Fruit fly (Drosophila melanogaster) whole organism, embryonic: ENCODE results near the gene ab.
A peak's percentile ranks its signal among the peaks of the same experiment; 100 is the strongest.

ENCODE experiments used
- B-H1 ChIP-seq: fragments of 200-800 bp; sonication (Bioruptor generic); IDR thresholded peaks from 3 replicates; pipeline ENCODE4 v1.3.6; 2022; ENCODE audit warnings: missing biosample characterization, missing genetic modification characterization
- BEAF-32 ChIP-seq: fragments of 200-800 bp; sonication (Bioruptor generic); optimal IDR thresholded peaks from 3 replicates; lab custom pipeline; 2017; ENCODE audit warnings: missing biosample characterization, missing genetic modification characterization, mild to moderate bottlenecking, moderate library complexity, missing genetic modification reagents
- Bgb ChIP-seq: fragments of 200-800 bp; sonication (Bioruptor generic); IDR thresholded peaks from 2 replicates; pipeline ENCODE4 v1.3.6; 2022; ENCODE audit warnings: missing biosample characterization, missing genetic modification characterization; ENCODE audit not compliant: partially characterized antibody
- CG12071 ChIP-seq: fragments of 200-800 bp; sonication (Bioruptor generic); optimal IDR thresholded peaks from 3 replicates; lab custom pipeline; 2018; ENCODE audit warnings: missing biosample characterization, mild to moderate bottlenecking, missing genetic modification characterization
- CG12104 ChIP-seq: fragments of 200-800 bp; sonication (Bioruptor generic); optimal IDR thresholded peaks from 3 replicates; lab custom pipeline; 2016; ENCODE audit warnings: missing biosample characterization, missing genetic modification characterization
- CG12219 ChIP-seq: fragments of 200-800 bp; sonication (Bioruptor generic); optimal IDR thresholded peaks from 3 replicates; lab custom pipeline; 2018; ENCODE audit warnings: missing biosample characterization, mild to moderate bottlenecking, missing genetic modification characterization
- CG12744 ChIP-seq: fragments of 200-800 bp; sonication (Bioruptor generic); optimal IDR thresholded peaks from 2 replicates; lab custom pipeline; 2016; ENCODE audit warnings: missing biosample characterization, missing genetic modification characterization
- CG13123 ChIP-seq: fragments of 200-800 bp; sonication (Bioruptor generic); optimal IDR thresholded peaks from 2 replicates; lab custom pipeline; 2016; ENCODE audit warnings: missing biosample characterization, missing genetic modification characterization
- CG13287 ChIP-seq: fragments of 200-800 bp; sonication (Bioruptor generic); IDR thresholded peaks from 2 replicates; pipeline ENCODE4 v1.3.6; 2022; ENCODE audit warnings: missing biosample characterization, missing genetic modification characterization; ENCODE audit not compliant: partially characterized antibody
- CG14050 ChIP-seq: fragments of 200-800 bp; sonication (Bioruptor generic); IDR thresholded peaks from 3 replicates; pipeline ENCODE4 v1.3.6; 2022; ENCODE audit warnings: missing biosample characterization, missing genetic modification characterization
- CG15269 ChIP-seq: fragments of 200-800 bp; sonication (Bioruptor generic); optimal IDR thresholded peaks from 2 replicates; lab custom pipeline; 2018; ENCODE audit warnings: missing biosample characterization, mild to moderate bottlenecking, missing genetic modification characterization, moderate library complexity
- CG16863 ChIP-seq: fragments of 200-800 bp; sonication (Bioruptor generic); optimal IDR thresholded peaks from 3 replicates; lab custom pipeline; 2016; ENCODE audit warnings: missing biosample characterization, missing genetic modification characterization
- CG17829 ChIP-seq: fragments of 200-800 bp; optimal IDR thresholded peaks from 2 replicates; lab custom pipeline; 2019; ENCODE audit warnings: missing biosample characterization, mild to moderate bottlenecking, missing genetic modification characterization, moderate library complexity
- CG30403 ChIP-seq: fragments of 200-800 bp; sonication (Bioruptor generic); optimal IDR thresholded peaks from 3 replicates; lab custom pipeline; 2016; ENCODE audit warnings: missing biosample characterization, missing genetic modification characterization
- CG4730 ChIP-seq: fragments of 200-800 bp; sonication (Bioruptor generic); IDR thresholded peaks from 2 replicates; pipeline ENCODE4 v1.3.6; 2022; ENCODE audit warnings: missing biosample characterization, missing genetic modification characterization
- CG6254 ChIP-seq: fragments of 200-800 bp; sonication (Bioruptor generic); optimal IDR thresholded peaks from 3 replicates; lab custom pipeline; 2017; ENCODE audit warnings: mild to moderate bottlenecking, missing biosample characterization, missing genetic modification reagents, missing genetic modification characterization
- CG6813 ChIP-seq: fragments of 200-800 bp; sonication (Bioruptor generic); optimal IDR thresholded peaks from 2 replicates; lab custom pipeline; 2017; ENCODE audit warnings: missing biosample characterization, missing genetic modification characterization, mild to moderate bottlenecking, moderate library complexity, missing genetic modification reagents
- CG8924 ChIP-seq: fragments of 200-800 bp; optimal IDR thresholded peaks from 3 replicates; lab custom pipeline; 2019; ENCODE audit warnings: missing biosample characterization, mild to moderate bottlenecking, missing genetic modification characterization, moderate library complexity
- Camta ChIP-seq: fragments of 200-800 bp; sonication (Bioruptor generic); optimal IDR thresholded peaks from 2 replicates; lab custom pipeline; 2016; ENCODE audit warnings: missing biosample characterization, missing genetic modification characterization
- CkIIα-i1 ChIP-seq: fragments of 200-800 bp; sonication (Bioruptor generic); IDR thresholded peaks from 2 replicates; pipeline ENCODE4 v1.3.6; 2022; ENCODE audit warnings: missing biosample characterization, missing genetic modification characterization
- CrebB ChIP-seq: fragments of 200-800 bp; sonication (Bioruptor generic); optimal IDR thresholded peaks from 3 replicates; lab custom pipeline; 2018; ENCODE audit warnings: missing biosample characterization, mild to moderate bottlenecking, missing genetic modification characterization
- Dip3 ChIP-seq: fragments of 200-800 bp; sonication (Bioruptor generic); optimal IDR thresholded peaks from 3 replicates; lab custom pipeline; 2016; ENCODE audit warnings: missing biosample characterization, missing genetic modification characterization
- Doc3 ChIP-seq: fragments of 200-800 bp; sonication (Bioruptor generic); IDR thresholded peaks from 3 replicates; pipeline ENCODE4 v1.3.6; 2022; ENCODE audit warnings: missing biosample characterization, missing genetic modification characterization; ENCODE audit not compliant: partially characterized antibody
- HLH4C ChIP-seq: fragments of 200-800 bp; sonication (Bioruptor generic); IDR thresholded peaks from 3 replicates; pipeline ENCODE4 v1.3.6; 2022; ENCODE audit warnings: missing biosample characterization, missing genetic modification characterization; ENCODE audit not compliant: partially characterized antibody
- HmgD ChIP-seq: fragments of 200-800 bp; sonication (Bioruptor generic); optimal IDR thresholded peaks from 3 replicates; lab custom pipeline; 2016; ENCODE audit warnings: missing biosample characterization, missing genetic modification characterization
- NK7.1 ChIP-seq: fragments of 200-800 bp; sonication (Bioruptor generic); optimal IDR thresholded peaks from 3 replicates; lab custom pipeline; 2016; ENCODE audit warnings: missing biosample characterization, missing genetic modification characterization
- Nf-YA ChIP-seq: fragments of 200-800 bp; sonication (Bioruptor generic); IDR thresholded peaks from 2 replicates; pipeline ENCODE4 v1.3.6; 2022; ENCODE audit warnings: missing biosample characterization, missing genetic modification characterization
- PHDP ChIP-seq: fragments of 200-800 bp; sonication (Bioruptor generic); optimal IDR thresholded peaks from 3 replicates; lab custom pipeline; 2018; ENCODE audit warnings: missing biosample characterization, mild to moderate bottlenecking, missing genetic modification characterization, moderate library complexity
- Ptx1 ChIP-seq: fragments of 200-800 bp; sonication (Bioruptor generic); IDR thresholded peaks from 2 replicates; pipeline ENCODE4 v1.3.6; 2022; ENCODE audit warnings: missing biosample characterization, missing genetic modification characterization
- Sox102F ChIP-seq: fragments of 200-800 bp; sonication (Bioruptor generic); optimal IDR thresholded peaks from 2 replicates; lab custom pipeline; 2018; ENCODE audit warnings: missing biosample characterization, mild to moderate bottlenecking, missing genetic modification characterization, moderate library complexity
- ac ChIP-seq: fragments of 200-800 bp; sonication (Bioruptor generic); optimal IDR thresholded peaks from 3 replicates; lab custom pipeline; 2017; ENCODE audit warnings: missing biosample characterization, mild to moderate bottlenecking, missing genetic modification characterization
- bbx ChIP-seq: fragments of 200-800 bp; sonication (Bioruptor generic); IDR thresholded peaks from 2 replicates; pipeline ENCODE4 v1.3.6; 2022; ENCODE audit warnings: missing biosample characterization, missing genetic modification characterization; ENCODE audit not compliant: partially characterized antibody
- chif ChIP-seq, 2 experiments: fragments of 200-800 bp; sonication (Bioruptor generic); optimal IDR thresholded peaks; 3 replicates each; lab custom pipeline; 2016; ENCODE audit warnings: missing biosample characterization in 2 of 2, missing genetic modification characterization in 2 of 2
- chm ChIP-seq: fragments of 200-800 bp; sonication (Bioruptor generic); IDR thresholded peaks from 2 replicates; pipeline ENCODE4 v1.3.6; 2022; ENCODE audit warnings: missing biosample characterization, missing genetic modification characterization
- cwo ChIP-seq: fragments of 200-800 bp; sonication (Bioruptor generic); optimal IDR thresholded peaks from 3 replicates; lab custom pipeline; 2017; ENCODE audit warnings: missing biosample characterization, missing genetic modification characterization, mild to moderate bottlenecking, moderate library complexity, missing genetic modification reagents
- ftz-f1 ChIP-seq: fragments of 200-800 bp; sonication (Bioruptor generic); optimal IDR thresholded peaks from 2 replicates; lab custom pipeline; 2016; ENCODE audit warnings: missing biosample characterization, missing genetic modification characterization
- h ChIP-seq: fragments of >200 bp; optimal IDR thresholded peaks from 2 replicates; lab custom pipeline; 2017
- hb ChIP-seq: fragments of 200-800 bp; sonication (Bioruptor generic); IDR thresholded peaks from 3 replicates; pipeline ENCODE4 v1.3.6; 2022; ENCODE audit warnings: missing biosample characterization, missing genetic modification characterization; ENCODE audit not compliant: partially characterized antibody
- hkb ChIP-seq, 2 experiments: fragments of 200-800 bp in 1 of 2; fragments of >200 bp in 1 of 2; sonication (Bioruptor generic) in 1 of 2; IDR thresholded peaks in 1 of 2; optimal IDR thresholded peaks in 1 of 2; 2 replicates each; pipeline versions ENCODE4 v1.3.6 to Lab custom; 2017 to 2022; ENCODE audit warnings: missing biosample characterization in 1 of 2, missing genetic modification characterization in 1 of 2
- org-1 ChIP-seq: fragments of 200-800 bp; sonication (Bioruptor generic); optimal IDR thresholded peaks from 2 replicates; lab custom pipeline; 2017; ENCODE audit warnings: missing biosample characterization, missing genetic modification characterization
- pnt ChIP-seq: fragments of 200-800 bp; sonication (Bioruptor generic); optimal IDR thresholded peaks from 3 replicates; lab custom pipeline; 2016; ENCODE audit warnings: missing biosample characterization, missing genetic modification characterization
- sna ChIP-seq: fragments of 200-800 bp; sonication (Bioruptor generic); IDR thresholded peaks from 2 replicates; pipeline ENCODE4 v1.3.6; 2022; ENCODE audit warnings: missing biosample characterization, missing genetic modification characterization; ENCODE audit not compliant: partially characterized antibody
- ssp ChIP-seq: fragments of 200-800 bp; sonication (Bioruptor generic); IDR thresholded peaks from 2 replicates; pipeline ENCODE4 v1.3.6; 2022; ENCODE audit warnings: missing biosample characterization, missing genetic modification characterization
- sug ChIP-seq: fragments of 200-800 bp; optimal IDR thresholded peaks from 2 replicates; lab custom pipeline; 2019; ENCODE audit warnings: missing biosample characterization, mild to moderate bottlenecking, missing genetic modification characterization, moderate library complexity
- tin ChIP-seq: fragments of 200-800 bp; sonication (Bioruptor generic); optimal IDR thresholded peaks from 3 replicates; lab custom pipeline; 2016; ENCODE audit warnings: missing biosample characterization, missing genetic modification characterization
- tll ChIP-seq, 2 experiments: fragments of 200-800 bp in 1 of 2; fragments of >200 bp in 1 of 2; sonication (Bioruptor generic) in 1 of 2; optimal IDR thresholded peaks; 2 replicates each; lab custom pipeline; 2017 to 2019; ENCODE audit warnings: missing biosample characterization in 2 of 2, missing genetic modification characterization in 2 of 2, mild to moderate bottlenecking in 1 of 2, moderate library complexity in 1 of 2
- twi ChIP-seq: fragments of 200-800 bp; optimal IDR thresholded peaks from 2 replicates; lab custom pipeline; 2019; ENCODE audit warnings: missing biosample characterization, mild to moderate bottlenecking, missing genetic modification characterization, moderate library complexity
- unpg ChIP-seq: fragments of 200-800 bp; sonication (Bioruptor generic); optimal IDR thresholded peaks from 3 replicates; lab custom pipeline; 2018; ENCODE audit warnings: missing biosample characterization, mild to moderate bottlenecking, missing genetic modification characterization, moderate library complexity
- vvl ChIP-seq: fragments of 200-800 bp; sonication (Bioruptor generic); IDR thresholded peaks from 2 replicates; pipeline ENCODE4 v1.3.6; 2022; ENCODE audit warnings: missing biosample characterization, missing genetic modification characterization

The ab gene

DNA sequence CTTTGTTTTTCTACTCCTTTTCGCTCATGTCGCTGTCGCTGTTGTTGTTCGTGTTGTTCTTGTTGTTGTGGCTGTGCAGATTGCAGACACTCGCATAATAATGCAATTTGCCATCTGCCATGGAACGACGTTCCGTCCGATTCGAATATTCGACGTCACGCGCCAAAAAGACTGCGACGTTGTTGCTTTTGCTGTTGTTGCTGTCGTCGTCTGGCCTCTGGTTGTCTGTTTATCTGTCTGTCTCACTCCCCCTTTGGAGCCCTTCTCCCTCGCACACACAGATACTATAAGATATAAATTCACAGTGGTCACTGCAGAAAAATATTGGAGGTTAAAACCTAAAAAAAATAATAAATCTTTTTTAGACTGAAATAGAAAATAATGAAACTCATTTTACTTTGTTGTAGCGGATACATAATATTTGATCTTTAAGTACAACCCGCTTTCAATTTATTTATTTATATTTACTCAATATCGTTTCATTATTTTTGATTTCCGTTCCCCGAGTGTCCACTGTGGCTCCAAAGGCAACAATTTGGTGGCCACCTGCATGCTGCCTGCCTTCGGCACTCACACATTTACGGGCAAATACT is 9.1 kb downstream of the ab start (continued):
- TF ChIP-seq CG12219 (GFP tag; lab: Kevin White, UChicago) (no peak), CG8924 (tag; lab: Kevin White, UChicago) (peak; percentile 47), CG12744 (no peak), tin (GFP tag; lab: Kevin White, UChicago) (peak; percentile 15), CG13123 (GFP tag; lab: Kevin White, UChicago) (no peak), HmgD (GFP tag; lab: Kevin White, UChicago) (no peak), pnt (GFP tag; lab: Kevin White, UChicago) (no peak), hb (GFP tag; lab: Robert Waterston, UW) (no peak), CG30403 (GFP tag; lab: Kevin White, UChicago) (peak; percentile 64), CG6813 (no peak), CG14050 (peak; percentile 49; the same call in 2 of the 3 replicates), sug (tag; lab: Kevin White, UChicago) (peak; percentile 1), CG16863 (GFP tag; lab: Kevin White, UChicago) (no peak), org-1 (GFP tag; lab: Kevin White, UChicago) (no peak), ftz-f1 (no peak), sna (no peak), tll (GFP tag; optimal IDR thresholded peaks at IDR 0.05; lab: Kevin White, UChicago) (no peak), CrebB (tag; lab: Kevin White, UChicago) (no peak), BEAF-32 (no peak), chif (GFP tag; optimal IDR thresholded peaks at IDR 0.05; lab: Kevin White, UChicago) (no peak), Dip3 (no peak), PHDP (tag; lab: Kevin White, UChicago) (peak; percentile 69), NK7.1 (GFP tag; lab: Kevin White, UChicago) (no peak), bbx (GFP tag; lab: Robert Waterston, UW) (no peak), unpg (GFP tag; lab: Kevin White, UChicago) (peak; percentile 71), CG12104 (GFP tag; lab: Kevin White, UChicago) (peak; percentile 27), Bgb (GFP tag; lab: Robert Waterston, UW) (no peak), HLH4C (GFP tag; lab: Robert Waterston, UW) (no peak), Nf-YA (GFP tag; lab: Robert Waterston, UW) (no peak), CG6254 (GFP tag; lab: Kevin White, UChicago) (no peak), cwo (GFP tag; lab: Kevin White, UChicago) (no peak), Sox102F (GFP tag; lab: Kevin White, UChicago) (peak; percentile 73), CG17829 (tag; lab: Kevin White, UChicago) (peak; percentile 49), vvl (GFP tag; lab: Robert Waterston, UW) (0 out of 2 replicates have a peak, but pooled peaks have one; percentile 14), Camta (no peak), CG13287 (no peak), twi (no peak), Ptx1 (GFP tag; lab: Robert Waterston, UW) (peak; percentile 65; the same call in 1 of the 2 replicates), Doc3 (GFP tag; lab: Robert Waterston, UW) (no peak), CG15269 (peak; percentile 75), ac (GFP tag; lab: Kevin White, UChicago) (no peak), chm (GFP tag; lab: Robert Waterston, UW) (no peak), hkb (optimal IDR thresholded peaks at IDR 0.05; lab: Kevin White, UChicago) (no peak), hkb (GFP tag; IDR thresholded peaks at IDR 0.05; lab: Robert Waterston, UW) (peak; percentile 66), B-H1 (GFP tag; lab: Robert Waterston, UW) (no peak), CG12071 (GFP tag; lab: Kevin White, UChicago) (no peak), h (lab: Kevin White, UChicago) (no peak), CG4730 (no peak), ssp (GFP tag; lab: Robert Waterston, UW) (0 out of 2 replicates have a peak, but pooled peaks have one; percentile 29), CkIIα-i1 (no peak)
